Fruit fly (Drosophila melanogaster) whole organism: Measurements from ENCODE around the gene Cyp311a1.

Source experiments
- CG8478 ChIP-seq: fragments of >200 bp; optimal IDR thresholded peaks from 2 replicates; lab custom pipeline; 2018; ENCODE audit warnings: inconsistent platforms
- psq ChIP-seq: fragments of >200 bp; optimal IDR thresholded peaks from 2 replicates; lab custom pipeline; 2017

- peak; percentile 13 for TF ChIP-seq CG8478 (lab: Kevin White, UChicago)
- TF ChIP-seq psq (lab: Kevin White, UChicago): no peak
Observed at dm6 chrX:12018440-12019101, 12.7 kb downstream of the Cyp311a1 start, which contains the start of gene Lsm12a.
